Worm (Caenorhabditis elegans): ENCODE measurements around the gene apm-3.

The apm-3 gene

ce11 chrX:992650-993403 is 38.1 kb downstream of the apm-3 start (continued):
- peak; percentile 64 for TF ChIP-seq nhr-129 (tag; optimal IDR thresholded peaks at IDR 0.05)

DNA sequence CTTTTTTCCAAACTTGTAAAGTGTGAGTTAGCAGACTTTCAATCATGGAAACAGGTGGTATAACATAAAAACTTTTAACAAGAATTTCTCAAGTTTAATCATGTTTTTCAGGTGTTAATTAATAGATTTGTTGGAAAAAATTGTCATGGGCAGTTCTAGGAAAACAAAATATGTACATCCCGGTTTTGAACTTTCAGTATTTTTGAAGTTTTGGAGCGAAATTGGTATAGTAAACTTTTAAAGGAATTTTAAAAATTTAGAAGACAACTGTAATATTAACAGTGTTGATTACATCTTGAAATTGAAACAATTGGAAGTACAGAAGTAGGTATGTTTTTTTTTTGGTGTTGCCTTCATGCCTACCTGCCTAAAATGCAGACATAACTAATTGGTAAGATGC is 39.9 kb downstream of the apm-3 start:
- TF ChIP-seq dmd-4 (tag; optimal IDR thresholded peaks at IDR 0.05) (no peak), crh-2 (tag; optimal IDR thresholded peaks at IDR 0.05) (no peak), nhr-10 (tag; optimal IDR thresholded peaks at IDR 0.05) (no peak), Y55F3AM.14 (GFP tag; optimal IDR thresholded peaks at IDR 0.05) (no peak), sma-3 (GFP tag; optimal IDR thresholded peaks at IDR 0.05) (no peak), ama-1 (optimal IDR thresholded peaks at IDR 0.05) (no peak), ztf-1 (GFP tag; conservative IDR thresholded peaks at IDR 0.05) (no peak), nhr-23 (tag; optimal IDR thresholded peaks at IDR 0.05) (no peak), gmeb-1 (tag; optimal IDR thresholded peaks at IDR 0.05) (no peak), fos-1 (tag; optimal IDR thresholded peaks at IDR 0.05) (no peak), nhr-237 (tag; optimal IDR thresholded peaks at IDR 0.05) (no peak), unc-62 (GFP tag; optimal IDR thresholded peaks at IDR 0.05) (no peak), unc-39 (tag; optimal IDR thresholded peaks at IDR 0.05) (no peak), ceh-16 (tag; optimal IDR thresholded peaks at IDR 0.05) (no peak), alr-1 (tag; optimal IDR thresholded peaks at IDR 0.05) (no peak), snpc-4 (tag; optimal IDR thresholded peaks at IDR 0.05) (no peak)

ce11 chrX:1004037-1004436 is 49.3 kb downstream of the apm-3 start, which contains the start of gene cutl-21:
TSS of gene cutl-21 (plus strand) at chrX:1004337.
- TF ChIP-seq mab-5 (tag; optimal IDR thresholded peaks at IDR 0.05): no peak
- TF ChIP-seq nhr-11 (tag; optimal IDR thresholded peaks at IDR 0.05): no peak
- TF ChIP-seq ama-1 (optimal IDR thresholded peaks at IDR 0.05): no peak
- TF ChIP-seq lsy-2 (tag; optimal IDR thresholded peaks at IDR 0.05): no peak
- no peak for TF ChIP-seq nhr-25 (tag; optimal IDR thresholded peaks at IDR 0.05)
- no peak for TF ChIP-seq nhr-23 (tag; optimal IDR thresholded peaks at IDR 0.05)
- no peak for TF ChIP-seq ceh-16 (tag; optimal IDR thresholded peaks at IDR 0.05)
- no peak for TF ChIP-seq mdl-1 (tag; optimal IDR thresholded peaks at IDR 0.05)
- TF ChIP-seq mbf-1 (tag; optimal IDR thresholded peaks at IDR 0.05): no peak
- TF ChIP-seq nhr-237 (tag; optimal IDR thresholded peaks at IDR 0.05): no peak

DNA sequence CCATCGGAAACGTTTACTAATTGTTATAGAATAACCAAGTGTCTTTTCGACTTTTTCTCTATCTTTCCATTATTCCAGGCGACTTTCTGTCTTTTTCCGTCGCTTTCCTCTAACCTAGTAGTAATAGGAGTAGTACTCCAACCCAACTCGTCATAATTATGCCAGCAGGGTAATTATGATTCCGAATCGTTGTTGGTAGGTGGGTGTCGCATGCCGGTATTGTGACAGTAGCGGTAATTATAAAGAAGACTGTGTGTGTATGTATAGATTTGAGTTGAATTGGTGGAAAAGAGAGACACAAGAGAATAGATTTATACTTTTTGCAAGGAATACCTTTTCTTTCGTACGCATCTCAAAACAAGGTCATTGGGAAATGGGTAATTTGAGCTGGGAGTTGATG is 50.3 kb downstream of the apm-3 start:
- TF ChIP-seq mab-5 (tag; optimal IDR thresholded peaks at IDR 0.05): no peak
- TF ChIP-seq nhr-23 (tag; optimal IDR thresholded peaks at IDR 0.05): no peak
- no peak for TF ChIP-seq nhr-237 (tag; optimal IDR thresholded peaks at IDR 0.05)
- TF ChIP-seq nhr-6 (tag; optimal IDR thresholded peaks at IDR 0.05): peak; percentile 3
- TF ChIP-seq nhr-129 (tag; optimal IDR thresholded peaks at IDR 0.05): peak; percentile 4
- TF ChIP-seq nhr-25 (tag; optimal IDR thresholded peaks at IDR 0.05): peak; percentile 22
- no peak for TF ChIP-seq crh-2 (tag; optimal IDR thresholded peaks at IDR 0.05)
- no peak for TF ChIP-seq aly-2 (tag; optimal IDR thresholded peaks at IDR 0.05)
- TF ChIP-seq ama-1 (optimal IDR thresholded peaks at IDR 0.05): no peak
- no peak for TF ChIP-seq lin-13 (GFP tag; optimal IDR thresholded peaks at IDR 0.05)
